Worm (Caenorhabditis elegans) whole organism, midembryonic: ENCODE results near the gene fbxb-82.
A peak's percentile ranks its signal among the peaks of the same experiment; 100 is the strongest.
"Not testable (repeated sequence)": the region's sequence is repeated elsewhere in the genome, so short reads cannot be mapped to it uniquely, and the experiment has no call there.

Experiments
- T22C8.4 ChIP-seq: fragments of 200-800 bp; sonication (Bioruptor generic); IDR thresholded peaks from 2 replicates; pipeline ENCODE4 v1.3.6; 2022; ENCODE audit warnings: missing genetic modification characterization, missing compliant biosample characterization
- cog-1 ChIP-seq: sonication (generic microtip); optimal IDR thresholded peaks from 2 replicates; lab custom pipeline; 2016; ENCODE audit warnings: missing genetic modification characterization, missing compliant biosample characterization
- flt-1 ChIP-seq: fragments of 200-800 bp; sonication (Bioruptor generic); IDR thresholded peaks from 2 replicates; pipeline ENCODE4 v1.3.6; 2022; ENCODE audit warnings: missing genetic modification characterization, missing compliant biosample characterization
- klf-2 ChIP-seq: fragments of 200-800 bp; sonication (Bioruptor generic); conservative IDR thresholded peaks from 2 replicates; pipeline ENCODE4 v1.3.6; 2022; ENCODE audit warnings: missing genetic modification reagents, missing genetic modification characterization, missing compliant biosample characterization
- med-1 ChIP-seq: sonication (generic microtip); optimal IDR thresholded peaks from 2 replicates; lab custom pipeline; 2017; ENCODE audit warnings: missing genetic modification characterization, mild to moderate bottlenecking, missing compliant biosample characterization, antibody characterized with exemption, missing genetic modification reagents; ENCODE audit not compliant: insufficient read depth
- ref-1 ChIP-seq: fragments of 200-800 bp; sonication (Bioruptor generic); conservative IDR thresholded peaks from 2 replicates; pipeline ENCODE4 v1.3.6; 2022; ENCODE audit warnings: missing genetic modification reagents, missing genetic modification characterization, missing compliant biosample characterization
- tab-1 ChIP-seq: fragments of 200-800 bp; sonication (Bioruptor generic); IDR thresholded peaks from 2 replicates; pipeline ENCODE4 v1.3.6; 2022; ENCODE audit warnings: missing genetic modification characterization, missing compliant biosample characterization
- ztf-23 ChIP-seq: fragments of 200-800 bp; sonication (Bioruptor generic); IDR thresholded peaks from 2 replicates; pipeline ENCODE4 v1.3.6; 2022; ENCODE audit warnings: missing genetic modification reagents, missing genetic modification characterization, missing compliant biosample characterization
- ztf-29 ChIP-seq: fragments of 200-800 bp; sonication (Bioruptor generic); IDR thresholded peaks from 2 replicates; pipeline ENCODE4 v1.3.6; 2022; ENCODE audit warnings: missing genetic modification reagents, missing genetic modification characterization, missing compliant biosample characterization

Gene fbxb-82

ce11 chrIII:140904-141303, 2.1 kb downstream of the fbxb-82 start, which contains the start of gene fbxb-81:
fbxb-81 (minus strand) TSS chrIII:141217.
- TF ChIP-seq cog-1 (tag; lab: Kevin White, UChicago) (no peak), med-1 (GFP tag; lab: Kevin White, UChicago) (no peak), ztf-29 (no peak), klf-2 (no peak), ref-1 (no peak), flt-1 (GFP tag; lab: Robert Waterston, UW) (no peak)

ce11 chrIII:134194-134593, 8.8 kb downstream of the fbxb-82 start, which contains the start of gene pals-25:
pals-25 (plus strand) TSS chrIII:134494.
- TF ChIP-seq ztf-29 (no peak), cog-1 (tag; lab: Kevin White, UChicago) (no peak), ref-1 (no peak), med-1 (GFP tag; lab: Kevin White, UChicago) (no peak), ztf-23 (GFP tag; lab: Robert Waterston, UW) (no peak), klf-2 (no peak), flt-1 (GFP tag; lab: Robert Waterston, UW) (no peak), T22C8.4 (GFP tag; lab: Robert Waterston, UW) (no peak), tab-1 (GFP tag; lab: Robert Waterston, UW) (no peak)

- TF ChIP-seq ztf-29 (no peak), ztf-23 (GFP tag; lab: Robert Waterston, UW) (no peak), cog-1 (tag; lab: Kevin White, UChicago) (no peak), T22C8.4 (GFP tag; lab: Robert Waterston, UW) (no peak), ref-1 (no peak), flt-1 (GFP tag; lab: Robert Waterston, UW) (no peak), med-1 (GFP tag; lab: Kevin White, UChicago) (no peak), klf-2 (no peak), tab-1 (GFP tag; lab: Robert Waterston, UW) (no peak)
These were observed 10.9 kb downstream of the fbxb-82 start, which contains the start of gene pals-22 for ce11 chrIII:132118-132517. pals-22 (plus strand) TSS chrIII:132418.

ce11 chrIII:131627-132026, 11.4 kb downstream of the fbxb-82 start:
- TF ChIP-seq cog-1 (tag; lab: Kevin White, UChicago) (peak; percentile 5), ref-1 (no peak)

- TF ChIP-seq ztf-23 (GFP tag; lab: Robert Waterston, UW) (no peak), ref-1 (no peak)
These were observed 12.4 kb downstream of the fbxb-82 start, which contains the start of the genes nhr-280 and C29F9.2 for ce11 chrIII:130650-131049. nhr-280 (minus strand) TSS chrIII:130750. C29F9.2 (plus strand) TSS chrIII:130947.

- no peak for TF ChIP-seq T22C8.4 (GFP tag; lab: Robert Waterston, UW)
- TF ChIP-seq tab-1 (GFP tag; lab: Robert Waterston, UW) = no peak
- TF ChIP-seq ztf-23 (GFP tag; lab: Robert Waterston, UW) = no peak
These were observed 18.5 kb downstream of the fbxb-82 start, which contains the start of gene pals-23 for ce11 chrIII:124478-124877. pals-23 (plus strand) TSS chrIII:124778.

ce11 chrIII:121983-122449, 21.0 kb downstream of the fbxb-82 start, which contains the start of gene C29F9.12:
C29F9.12 (minus strand) TSS chrIII:122033.
- not testable (repeated sequence) for TF ChIP-seq ztf-29; ref-1; ztf-23 (GFP tag; lab: Robert Waterston, UW)

ce11 chrIII:120199-120598, 22.8 kb downstream of the fbxb-82 start, which contains the start of gene pals-24:
pals-24 (plus strand) TSS chrIII:120435.
- TF ChIP-seq ref-1 (no peak), klf-2 (no peak), med-1 (GFP tag; lab: Kevin White, UChicago) (no peak), tab-1 (GFP tag; lab: Robert Waterston, UW) (no peak), flt-1 (GFP tag; lab: Robert Waterston, UW) (no peak), ztf-29 (no peak), cog-1 (tag; lab: Kevin White, UChicago) (no peak), T22C8.4 (GFP tag; lab: Robert Waterston, UW) (no peak), ztf-23 (GFP tag; lab: Robert Waterston, UW) (no peak)

- TF ChIP-seq T22C8.4 (GFP tag; lab: Robert Waterston, UW) (no peak), tab-1 (GFP tag; lab: Robert Waterston, UW) (no peak), klf-2 (no peak), flt-1 (GFP tag; lab: Robert Waterston, UW) (no peak), cog-1 (tag; lab: Kevin White, UChicago) (no peak), med-1 (GFP tag; lab: Kevin White, UChicago) (no peak), ztf-23 (GFP tag; lab: Robert Waterston, UW) (no peak), ref-1 (no peak), ztf-29 (no peak)
These were observed 25.2 kb downstream of the fbxb-82 start for ce11 chrIII:117857-118256.

- TF ChIP-seq med-1 (GFP tag; lab: Kevin White, UChicago) (no peak), tab-1 (GFP tag; lab: Robert Waterston, UW) (no peak), cog-1 (tag; lab: Kevin White, UChicago) (no peak), ztf-23 (GFP tag; lab: Robert Waterston, UW) (no peak), ref-1 (no peak), flt-1 (GFP tag; lab: Robert Waterston, UW) (no peak), ztf-29 (no peak), klf-2 (no peak), T22C8.4 (GFP tag; lab: Robert Waterston, UW) (no peak)
These were observed 25.8 kb downstream of the fbxb-82 start, which contains the start of gene C29F9.5 for ce11 chrIII:117210-117609. C29F9.5 (plus strand) TSS chrIII:117510.

- TF ChIP-seq tab-1 (GFP tag; lab: Robert Waterston, UW) (no peak), ztf-23 (GFP tag; lab: Robert Waterston, UW) (no peak), flt-1 (GFP tag; lab: Robert Waterston, UW) (no peak), ref-1 (no peak), cog-1 (tag; lab: Kevin White, UChicago) (no peak)
These were observed 28.4 kb downstream of the fbxb-82 start, which contains the start of gene C29F9.6 for ce11 chrIII:114603-115002. C29F9.6 (plus strand) TSS chrIII:114903.
